Worm (Caenorhabditis elegans) whole organism, midembryonic: Measurements from ENCODE around the gene gcy-22.

Experiments
- T22C8.4 ChIP-seq: fragments of 200-800 bp; sonication (Bioruptor generic); IDR thresholded peaks from 2 replicates; pipeline ENCODE4 v1.3.6; 2022; ENCODE audit warnings: missing genetic modification characterization, missing compliant biosample characterization
- cog-1 ChIP-seq: sonication (generic microtip); optimal IDR thresholded peaks from 2 replicates; lab custom pipeline; 2016; ENCODE audit warnings: missing genetic modification characterization, missing compliant biosample characterization
- flt-1 ChIP-seq: fragments of 200-800 bp; sonication (Bioruptor generic); IDR thresholded peaks from 2 replicates; pipeline ENCODE4 v1.3.6; 2022; ENCODE audit warnings: missing genetic modification characterization, missing compliant biosample characterization
- klf-2 ChIP-seq: fragments of 200-800 bp; sonication (Bioruptor generic); conservative IDR thresholded peaks from 2 replicates; pipeline ENCODE4 v1.3.6; 2022; ENCODE audit warnings: missing genetic modification reagents, missing genetic modification characterization, missing compliant biosample characterization
- med-1 ChIP-seq: sonication (generic microtip); optimal IDR thresholded peaks from 2 replicates; lab custom pipeline; 2017; ENCODE audit warnings: missing genetic modification characterization, mild to moderate bottlenecking, missing compliant biosample characterization, antibody characterized with exemption, missing genetic modification reagents; ENCODE audit not compliant: insufficient read depth
- ref-1 ChIP-seq: fragments of 200-800 bp; sonication (Bioruptor generic); conservative IDR thresholded peaks from 2 replicates; pipeline ENCODE4 v1.3.6; 2022; ENCODE audit warnings: missing genetic modification reagents, missing genetic modification characterization, missing compliant biosample characterization
- tab-1 ChIP-seq: fragments of 200-800 bp; sonication (Bioruptor generic); IDR thresholded peaks from 2 replicates; pipeline ENCODE4 v1.3.6; 2022; ENCODE audit warnings: missing genetic modification characterization, missing compliant biosample characterization
- ztf-23 ChIP-seq: fragments of 200-800 bp; sonication (Bioruptor generic); IDR thresholded peaks from 2 replicates; pipeline ENCODE4 v1.3.6; 2022; ENCODE audit warnings: missing genetic modification reagents, missing genetic modification characterization, missing compliant biosample characterization
- ztf-29 ChIP-seq: fragments of 200-800 bp; sonication (Bioruptor generic); IDR thresholded peaks from 2 replicates; pipeline ENCODE4 v1.3.6; 2022; ENCODE audit warnings: missing genetic modification reagents, missing genetic modification characterization, missing compliant biosample characterization

- TF ChIP-seq T22C8.4 (no peak), med-1 (GFP tag; lab: Kevin White, UChicago) (no peak), klf-2 (GFP tag; lab: Robert Waterston, UW) (no peak), flt-1 (GFP tag; lab: Robert Waterston, UW) (no peak), tab-1 (GFP tag; lab: Robert Waterston, UW) (no peak), ref-1 (no peak), cog-1 (no peak), ztf-29 (no peak), ztf-23 (no peak)
These were observed 54.0 kb downstream of the gcy-22 start for ce11 chrV:20770846-20771245.
